Fruit fly (Drosophila melanogaster) whole organism, embryonic: ENCODE measurements around the gene CG8042.

Source experiments
- ATbp ChIP-seq: fragments of 200-800 bp; sonication (Bioruptor generic); optimal IDR thresholded peaks from 2 replicates; lab custom pipeline; 2017; ENCODE audit warnings: missing biosample characterization, mild to moderate bottlenecking, missing genetic modification characterization, missing genetic modification reagents
- Antp ChIP-seq: fragments of 200-800 bp; sonication (Bioruptor generic); optimal IDR thresholded peaks from 3 replicates; lab custom pipeline; 2016; ENCODE audit warnings: missing biosample characterization, missing genetic modification characterization
- B-H2 ChIP-seq: fragments of 200-800 bp; sonication (Bioruptor generic); optimal IDR thresholded peaks from 2 replicates; lab custom pipeline; 2018; ENCODE audit warnings: missing biosample characterization, mild to moderate bottlenecking, missing genetic modification characterization
- Bteb2 ChIP-seq: fragments of 200-800 bp; sonication (Bioruptor generic); optimal IDR thresholded peaks from 2 replicates; lab custom pipeline; 2016; ENCODE audit warnings: missing biosample characterization, missing genetic modification characterization
- CG10321 ChIP-seq: fragments of 200-800 bp; sonication (Bioruptor generic); IDR thresholded peaks from 2 replicates; pipeline ENCODE4 v1.3.6; 2022; ENCODE audit warnings: missing biosample characterization, missing genetic modification characterization
- CG10543 ChIP-seq: fragments of 200-800 bp; sonication (Bioruptor generic); optimal IDR thresholded peaks from 3 replicates; lab custom pipeline; 2017; ENCODE audit warnings: missing biosample characterization, mild to moderate bottlenecking, missing genetic modification characterization, moderate library complexity
- CG11456 ChIP-seq: fragments of 200-800 bp; sonication (Bioruptor generic); IDR thresholded peaks from 3 replicates; pipeline ENCODE4 v1.3.6; 2022; ENCODE audit warnings: missing biosample characterization, missing genetic modification characterization
- CG15269 ChIP-seq: fragments of 200-800 bp; sonication (Bioruptor generic); optimal IDR thresholded peaks from 2 replicates; lab custom pipeline; 2018; ENCODE audit warnings: missing biosample characterization, mild to moderate bottlenecking, missing genetic modification characterization, moderate library complexity
- CG15696 ChIP-seq: fragments of 200-800 bp; sonication (Bioruptor generic); optimal IDR thresholded peaks from 2 replicates; lab custom pipeline; 2019; ENCODE audit warnings: missing biosample characterization, mild to moderate bottlenecking, missing genetic modification characterization, moderate library complexity
- CG17568 ChIP-seq: fragments of 200-800 bp; sonication (Bioruptor generic); optimal IDR thresholded peaks from 2 replicates; lab custom pipeline; 2018; ENCODE audit warnings: missing biosample characterization, mild to moderate bottlenecking, missing genetic modification characterization, moderate library complexity
- CG1832 ChIP-seq: fragments of 200-800 bp; sonication (Bioruptor generic); optimal IDR thresholded peaks from 2 replicates; lab custom pipeline; 2017; ENCODE audit warnings: missing biosample characterization, mild to moderate bottlenecking, missing genetic modification characterization, inconsistent platforms
- CG2202 ChIP-seq: fragments of 200-800 bp; sonication (Bioruptor generic); optimal IDR thresholded peaks from 2 replicates; lab custom pipeline; 2018; ENCODE audit warnings: missing biosample characterization, mild to moderate bottlenecking, missing genetic modification characterization
- CG3281 ChIP-seq: fragments of 200-800 bp; sonication (Bioruptor generic); optimal IDR thresholded peaks from 3 replicates; lab custom pipeline; 2017; ENCODE audit warnings: missing biosample characterization, mild to moderate bottlenecking, missing genetic modification characterization
- CG3838 ChIP-seq: fragments of 200-800 bp; sonication (Bioruptor generic); optimal IDR thresholded peaks from 3 replicates; lab custom pipeline; 2016; ENCODE audit warnings: missing biosample characterization, missing genetic modification characterization
- CG4617 ChIP-seq: fragments of 200-800 bp; sonication (Bioruptor generic); optimal IDR thresholded peaks from 3 replicates; lab custom pipeline; 2016; ENCODE audit warnings: missing biosample characterization, missing genetic modification characterization, borderline replicate concordance
- CG7372 ChIP-seq: fragments of 200-800 bp; sonication (Bioruptor generic); IDR thresholded peaks from 2 replicates; pipeline ENCODE4 v1.3.6; 2022; ENCODE audit warnings: missing biosample characterization, missing genetic modification characterization
- CG8944 ChIP-seq: fragments of 200-800 bp; sonication (Bioruptor generic); optimal IDR thresholded peaks from 3 replicates; lab custom pipeline; 2016; ENCODE audit warnings: missing biosample characterization, missing genetic modification characterization
- Ets65A ChIP-seq: fragments of 200-800 bp; sonication (Bioruptor generic); peaks from one replicate; lab custom pipeline; 2016; ENCODE audit warnings: missing biosample characterization, missing genetic modification characterization
- Mes4 ChIP-seq: fragments of 200-800 bp; sonication (Bioruptor generic); optimal IDR thresholded peaks from 2 replicates; lab custom pipeline; 2016; ENCODE audit warnings: missing biosample characterization, missing genetic modification characterization
- Nf-YB ChIP-seq: fragments of 200-800 bp; sonication (Bioruptor generic); optimal IDR thresholded peaks from 3 replicates; lab custom pipeline; 2019; ENCODE audit warnings: missing biosample characterization, mild to moderate bottlenecking, missing genetic modification characterization, moderate library complexity
- Nf-YC ChIP-seq: fragments of 200-800 bp; optimal IDR thresholded peaks from 3 replicates; lab custom pipeline; 2019; ENCODE audit warnings: missing biosample characterization, mild to moderate bottlenecking, missing genetic modification characterization, moderate library complexity
- YL-1 ChIP-seq: fragments of 200-800 bp; sonication (Bioruptor generic); optimal IDR thresholded peaks from 3 replicates; lab custom pipeline; 2017; ENCODE audit warnings: missing biosample characterization, mild to moderate bottlenecking, missing genetic modification characterization
- abd-A ChIP-seq: fragments of 200-800 bp; sonication (Bioruptor generic); optimal IDR thresholded peaks from 3 replicates; lab custom pipeline; 2019; ENCODE audit warnings: missing biosample characterization, mild to moderate bottlenecking, missing genetic modification characterization, moderate library complexity
- bcd ChIP-seq: fragments of 200-800 bp; sonication (Bioruptor generic); optimal IDR thresholded peaks from 2 replicates; lab custom pipeline; 2017; ENCODE audit warnings: missing biosample characterization, mild to moderate bottlenecking, missing genetic modification characterization
- ci ChIP-seq: fragments of 200-800 bp; sonication (Bioruptor generic); IDR thresholded peaks from 3 replicates; pipeline ENCODE4 v1.3.6; 2022; ENCODE audit warnings: missing biosample characterization, missing genetic modification characterization
- crol ChIP-seq: fragments of 200-800 bp; sonication (Bioruptor generic); IDR thresholded peaks from 2 replicates; pipeline ENCODE4 v1.3.6; 2022; ENCODE audit warnings: missing biosample characterization, missing genetic modification characterization
- cwo ChIP-seq: fragments of 200-800 bp; sonication (Bioruptor generic); optimal IDR thresholded peaks from 3 replicates; lab custom pipeline; 2017; ENCODE audit warnings: missing biosample characterization, missing genetic modification characterization, mild to moderate bottlenecking, moderate library complexity, missing genetic modification reagents
- dati ChIP-seq: fragments of 200-800 bp; sonication (Bioruptor generic); IDR thresholded peaks from 2 replicates; pipeline ENCODE4 v1.3.6; 2022; ENCODE audit warnings: missing biosample characterization, missing genetic modification characterization
- exex ChIP-seq: fragments of 200-800 bp; sonication (Bioruptor generic); optimal IDR thresholded peaks from 4 replicates; lab custom pipeline; 2018; ENCODE audit warnings: missing biosample characterization, mild to moderate bottlenecking, missing genetic modification characterization, moderate library complexity
- gcm ChIP-seq: fragments of 200-800 bp; sonication (Bioruptor generic); optimal IDR thresholded peaks from 2 replicates; lab custom pipeline; 2019; ENCODE audit warnings: missing biosample characterization, mild to moderate bottlenecking, missing genetic modification characterization, moderate library complexity
- lab ChIP-seq: fragments of 200-800 bp; sonication (Bioruptor generic); optimal IDR thresholded peaks from 3 replicates; lab custom pipeline; 2017; ENCODE audit warnings: missing biosample characterization, missing genetic modification characterization, mild to moderate bottlenecking, moderate library complexity, missing genetic modification reagents
- lola ChIP-seq, 3 experiments: fragments of >200 bp in 2 of 3; fragments of 200-800 bp in 1 of 3; sonication (Bioruptor generic) in 1 of 3; optimal IDR thresholded peaks; 2 replicates each; lab custom pipeline; 2017 to 2019; ENCODE audit warnings: missing biosample characterization in 3 of 3, missing genetic modification characterization in 3 of 3, mild to moderate bottlenecking in 1 of 3, moderate library complexity in 1 of 3
- mam ChIP-seq: fragments of 200-800 bp; sonication (Bioruptor generic); optimal IDR thresholded peaks from 3 replicates; lab custom pipeline; 2016; ENCODE audit warnings: missing biosample characterization, missing genetic modification characterization
- mirr ChIP-seq: fragments of 200-800 bp; sonication (Bioruptor generic); optimal IDR thresholded peaks from 3 replicates; lab custom pipeline; 2018; ENCODE audit warnings: missing biosample characterization, mild to moderate bottlenecking, missing genetic modification characterization
- oc ChIP-seq: fragments of 200-800 bp; sonication (Bioruptor generic); optimal IDR thresholded peaks from 2 replicates; lab custom pipeline; 2018; ENCODE audit warnings: missing biosample characterization, mild to moderate bottlenecking, missing genetic modification characterization, moderate library complexity
- onecut ChIP-seq: fragments of 200-800 bp; sonication (Bioruptor generic); IDR thresholded peaks from 2 replicates; pipeline ENCODE4 v1.3.6; 2022; ENCODE audit warnings: missing biosample characterization, missing genetic modification characterization
- otp ChIP-seq: fragments of 200-800 bp; sonication (Bioruptor generic); IDR thresholded peaks from 3 replicates; pipeline ENCODE4, ENCODE4 v1.3.6; 2022; ENCODE audit warnings: missing biosample characterization, missing genetic modification characterization
- pfk ChIP-seq: fragments of 200-800 bp; sonication (Bioruptor generic); optimal IDR thresholded peaks from 2 replicates; lab custom pipeline; 2018; ENCODE audit warnings: missing biosample characterization, mild to moderate bottlenecking, missing genetic modification characterization, moderate library complexity
- row ChIP-seq: fragments of 200-800 bp; sonication (Bioruptor generic); IDR thresholded peaks from 3 replicates; pipeline ENCODE4 v1.3.6; 2022; ENCODE audit warnings: missing biosample characterization, missing genetic modification characterization
- salm ChIP-seq: fragments of 200-800 bp; sonication (Bioruptor generic); optimal IDR thresholded peaks from 2 replicates; lab custom pipeline; 2018; ENCODE audit warnings: missing biosample characterization, mild to moderate bottlenecking, missing genetic modification characterization
- scrt ChIP-seq: fragments of 200-800 bp; sonication (Bioruptor generic); optimal IDR thresholded peaks from 2 replicates; lab custom pipeline; 2018; ENCODE audit warnings: missing biosample characterization, mild to moderate bottlenecking, missing genetic modification characterization, moderate library complexity
- sd ChIP-seq: fragments of 200-800 bp; sonication (Bioruptor generic); optimal IDR thresholded peaks from 3 replicates; lab custom pipeline; 2018; ENCODE audit warnings: missing biosample characterization, mild to moderate bottlenecking, missing genetic modification characterization, moderate library complexity
- sens ChIP-seq: fragments of 200-800 bp; sonication (Bioruptor generic); peaks from one replicate; lab custom pipeline; 2016; ENCODE audit warnings: missing biosample characterization, missing genetic modification characterization
- seq ChIP-seq: fragments of 200-800 bp; sonication (Bioruptor generic); IDR thresholded peaks from 2 replicates; pipeline ENCODE4 v1.3.6; 2022; ENCODE audit warnings: missing biosample characterization, missing genetic modification characterization
- sim ChIP-seq: fragments of 200-800 bp; sonication (Bioruptor generic); IDR thresholded peaks from 2 replicates; pipeline ENCODE4 v1.3.6; 2022; ENCODE audit warnings: missing biosample characterization, missing genetic modification characterization
- slbo ChIP-seq: fragments of 200-800 bp; sonication (Bioruptor generic); IDR thresholded peaks from 2 replicates; pipeline ENCODE4 v1.3.6; 2022; ENCODE audit warnings: missing biosample characterization, missing genetic modification characterization
- sob ChIP-seq: fragments of 200-800 bp; sonication (Bioruptor generic); IDR thresholded peaks from 2 replicates; pipeline ENCODE4 v1.3.6; 2022; ENCODE audit warnings: missing biosample characterization, missing genetic modification characterization
- wek ChIP-seq: fragments of 200-800 bp; sonication (Bioruptor generic); optimal IDR thresholded peaks from 3 replicates; lab custom pipeline; 2018; ENCODE audit warnings: missing biosample characterization, mild to moderate bottlenecking, missing genetic modification characterization, moderate library complexity

The CG8042 gene

dm6 chr3L:7960707-7961695, 13.8 kb downstream of the CG8042 start (continued):
- TF ChIP-seq Ets65A (GFP tag; lab: Kevin White, UChicago): peak; percentile 91
- TF ChIP-seq wek (GFP tag; lab: Kevin White, UChicago): peak; percentile 11
- peak; percentile 67 for TF ChIP-seq otp (GFP tag; lab: Robert Waterston, UW)
- no peak for TF ChIP-seq CG8944 (GFP tag; lab: Kevin White, UChicago)
- peak; percentile 10; the same call in 1 of the 2 replicates for TF ChIP-seq dati
- TF ChIP-seq onecut: peak; percentile 16; the same call in 1 of the 2 replicates
- TF ChIP-seq gcm: peak; percentile 14
- TF ChIP-seq CG7372 (GFP tag; lab: Robert Waterston, UW): peak; percentile 40; the same call in 1 of the 2 replicates
- TF ChIP-seq ATbp: peak; percentile 49
- no peak for TF ChIP-seq mam (GFP tag; lab: Kevin White, UChicago)
- peak; percentile 53 for TF ChIP-seq B-H2 (GFP tag; lab: Kevin White, UChicago)
- TF ChIP-seq CG2202: peak; percentile 63
- no peak for TF ChIP-seq row
- TF ChIP-seq exex (tag; lab: Kevin White, UChicago): peak; percentile 100
- TF ChIP-seq CG15696: peak; percentile 46
- no peak for TF ChIP-seq CG3838 (GFP tag; lab: Kevin White, UChicago)
- TF ChIP-seq CG15269 (tag; lab: Kevin White, UChicago): peak; percentile 45
- TF ChIP-seq pfk: peak; percentile 37
- TF ChIP-seq ci (GFP tag; lab: Robert Waterston, UW): 0 out of 3 replicates have a peak, but pooled peaks have one; percentile 22
- TF ChIP-seq YL-1 (GFP tag; lab: Kevin White, UChicago): peak; percentile 15
- 0 out of 2 replicates have a peak, but pooled peaks have one; percentile 45 for TF ChIP-seq sim (GFP tag; lab: Robert Waterston, UW)
- TF ChIP-seq Antp (GFP tag; lab: Kevin White, UChicago): no peak
- TF ChIP-seq sd (tag; lab: Kevin White, UChicago): peak; percentile 57
- peak; percentile 27 for TF ChIP-seq Mes4 (GFP tag; lab: Kevin White, UChicago)
- peak; percentile 39 for TF ChIP-seq Nf-YB (GFP tag; lab: Kevin White, UChicago)
- TF ChIP-seq Nf-YC (tag; lab: Kevin White, UChicago): peak; percentile 33
- TF ChIP-seq lola (GFP tag; optimal IDR thresholded peaks at IDR 0.05; lab: Kevin White, UChicago): peak in 1 of 3 experiments; percentile 17
- TF ChIP-seq lab: peak; percentile 13
- TF ChIP-seq sob (GFP tag; lab: Robert Waterston, UW): no peak
- TF ChIP-seq CG3281 (GFP tag; lab: Kevin White, UChicago): peak; percentile 65
- TF ChIP-seq cwo: peak; percentile 26
- TF ChIP-seq salm (tag; lab: Kevin White, UChicago): peak; percentile 32
- peak; percentile 39 for TF ChIP-seq scrt (GFP tag; lab: Kevin White, UChicago)

dm6 chr3L:7958590-7959180, 16.1 kb downstream of the CG8042 start:
- no peak for TF ChIP-seq CG4617
- peak; percentile 41 for TF ChIP-seq CG1832
- TF ChIP-seq sens (GFP tag; lab: Kevin White, UChicago): no peak
- 0 out of 3 replicates have a peak, but pooled peaks have one; percentile 34 for TF ChIP-seq CG11456 (GFP tag; lab: Robert Waterston, UW)
- TF ChIP-seq CG17568 (GFP tag; lab: Kevin White, UChicago): no peak
- peak; percentile 12 for TF ChIP-seq mirr (GFP tag; lab: Kevin White, UChicago)
- TF ChIP-seq CG10321 (GFP tag; lab: Robert Waterston, UW): peak; percentile 74
- no peak for TF ChIP-seq CG10543 (GFP tag; lab: Kevin White, UChicago)
- TF ChIP-seq bcd (GFP tag; lab: Kevin White, UChicago): no peak
- peak; percentile 71; the same call in 1 of the 2 replicates for TF ChIP-seq seq (GFP tag; lab: Robert Waterston, UW)
- peak; percentile 86 for TF ChIP-seq crol
- peak; percentile 98 for TF ChIP-seq abd-A (tag; lab: Kevin White, UChicago)
- TF ChIP-seq Bteb2: no peak
- no peak for TF ChIP-seq slbo (GFP tag; lab: Robert Waterston, UW)
- TF ChIP-seq Nf-YC (tag; lab: Kevin White, UChicago): peak; percentile 95
- TF ChIP-seq oc (tag; lab: Kevin White, UChicago): peak; percentile 8
